Fruit fly (Drosophila melanogaster) whole organism, embryonic: ENCODE measurements around the gene moody.
A peak's percentile ranks its signal among the peaks of the same experiment; 100 is the strongest.

Experiments
- Blimp-1 ChIP-seq: fragments of 200-800 bp; sonication (Bioruptor generic); optimal IDR thresholded peaks from 3 replicates; lab custom pipeline; 2018; ENCODE audit warnings: missing biosample characterization, missing genetic modification characterization, mild to moderate bottlenecking, moderate library complexity, missing genetic modification reagents
- CG1024 ChIP-seq: fragments of 200-800 bp; sonication (Bioruptor generic); IDR thresholded peaks from 2 replicates; pipeline ENCODE4 v1.3.6; 2022; ENCODE audit warnings: missing biosample characterization, missing genetic modification characterization
- CG12155 ChIP-seq: fragments of 200-800 bp; sonication (Bioruptor generic); optimal IDR thresholded peaks from 3 replicates; lab custom pipeline; 2016; ENCODE audit warnings: missing biosample characterization, missing genetic modification characterization
- CG12219 ChIP-seq: fragments of 200-800 bp; sonication (Bioruptor generic); optimal IDR thresholded peaks from 3 replicates; lab custom pipeline; 2018; ENCODE audit warnings: missing biosample characterization, mild to moderate bottlenecking, missing genetic modification characterization
- CG13296 ChIP-seq: fragments of 200-800 bp; sonication (Bioruptor generic); optimal IDR thresholded peaks from 3 replicates; lab custom pipeline; 2018; ENCODE audit warnings: missing biosample characterization, mild to moderate bottlenecking, missing genetic modification characterization
- CG13624 ChIP-seq: fragments of 200-800 bp; sonication (Bioruptor generic); optimal IDR thresholded peaks from 2 replicates; lab custom pipeline; 2016; ENCODE audit warnings: missing biosample characterization, missing genetic modification characterization
- CG13775 ChIP-seq: fragments of 200-800 bp; sonication (Bioruptor generic); optimal IDR thresholded peaks from 3 replicates; lab custom pipeline; 2017; ENCODE audit warnings: missing biosample characterization, mild to moderate bottlenecking, missing genetic modification characterization
- CG14014 ChIP-seq: fragments of 200-800 bp; sonication (Bioruptor generic); IDR thresholded peaks from 2 replicates; pipeline ENCODE4 v1.3.6; 2022; ENCODE audit warnings: missing biosample characterization, missing genetic modification characterization
- CG14860 ChIP-seq: fragments of 200-800 bp; sonication (Bioruptor generic); IDR thresholded peaks from 3 replicates; pipeline ENCODE4 v1.3.6; 2022; ENCODE audit warnings: missing biosample characterization, missing genetic modification characterization; ENCODE audit not compliant: partially characterized antibody
- CG15479 ChIP-seq: fragments of 200-800 bp; sonication (Bioruptor generic); optimal IDR thresholded peaks from 3 replicates; lab custom pipeline; 2019; ENCODE audit warnings: missing biosample characterization, mild to moderate bottlenecking, missing genetic modification characterization, moderate library complexity
- CG15696 ChIP-seq: fragments of 200-800 bp; sonication (Bioruptor generic); optimal IDR thresholded peaks from 2 replicates; lab custom pipeline; 2019; ENCODE audit warnings: missing biosample characterization, mild to moderate bottlenecking, missing genetic modification characterization, moderate library complexity
- CG17912 ChIP-seq: fragments of 200-800 bp; sonication (Bioruptor generic); optimal IDR thresholded peaks from 2 replicates; lab custom pipeline; 2018; ENCODE audit warnings: missing biosample characterization, mild to moderate bottlenecking, missing genetic modification characterization
- CG18262 ChIP-seq: fragments of 200-800 bp; optimal IDR thresholded peaks from 3 replicates; lab custom pipeline; 2019; ENCODE audit warnings: missing biosample characterization, mild to moderate bottlenecking, missing genetic modification characterization, moderate library complexity
- CG32772 ChIP-seq: fragments of 200-800 bp; sonication (Bioruptor generic); IDR thresholded peaks from 2 replicates; pipeline ENCODE4 v1.3.6; 2022; ENCODE audit warnings: missing biosample characterization, missing genetic modification characterization
- CG34422 ChIP-seq: fragments of 200-800 bp; sonication (Bioruptor generic); IDR thresholded peaks from 3 replicates; pipeline ENCODE4 v1.3.6; 2022; ENCODE audit warnings: missing biosample characterization, missing genetic modification characterization
- CG6813 ChIP-seq: fragments of 200-800 bp; sonication (Bioruptor generic); optimal IDR thresholded peaks from 2 replicates; lab custom pipeline; 2017; ENCODE audit warnings: missing biosample characterization, missing genetic modification characterization, mild to moderate bottlenecking, moderate library complexity, missing genetic modification reagents
- CG7745 ChIP-seq: fragments of 200-800 bp; sonication (Bioruptor generic); optimal IDR thresholded peaks from 2 replicates; lab custom pipeline; 2018; ENCODE audit warnings: missing biosample characterization, mild to moderate bottlenecking, missing genetic modification characterization, moderate library complexity
- CHES-1-like ChIP-seq: fragments of 200-800 bp; sonication (Bioruptor generic); optimal IDR thresholded peaks from 2 replicates; lab custom pipeline; 2016; ENCODE audit warnings: missing biosample characterization, missing genetic modification characterization
- Doc3 ChIP-seq: fragments of 200-800 bp; sonication (Bioruptor generic); IDR thresholded peaks from 3 replicates; pipeline ENCODE4 v1.3.6; 2022; ENCODE audit warnings: missing biosample characterization, missing genetic modification characterization; ENCODE audit not compliant: partially characterized antibody
- Eip74EF ChIP-seq, 2 experiments: fragments of 200-800 bp in 1 of 2; fragments of >200 bp in 1 of 2; sonication (Bioruptor generic) in 1 of 2; optimal IDR thresholded peaks; 2 replicates each; lab custom pipeline; 2017 to 2019; ENCODE audit warnings: missing biosample characterization in 2 of 2, missing genetic modification characterization in 2 of 2, mild to moderate bottlenecking in 1 of 2, moderate library complexity in 1 of 2
- Ets97D ChIP-seq: fragments of 200-800 bp; sonication (Bioruptor generic); optimal IDR thresholded peaks from 3 replicates; lab custom pipeline; 2016; ENCODE audit warnings: missing biosample characterization, missing genetic modification characterization
- GATAe ChIP-seq: fragments of 200-800 bp; sonication (Bioruptor generic); conservative IDR thresholded peaks from 2 replicates; pipeline ENCODE4 v1.3.6; 2022; ENCODE audit warnings: missing biosample characterization, missing genetic modification characterization
- HLH3B ChIP-seq: fragments of 200-800 bp; sonication (Bioruptor generic); IDR thresholded peaks from 2 replicates; pipeline ENCODE4 v1.3.6; 2022; ENCODE audit warnings: missing biosample characterization, missing genetic modification characterization
- NK7.1 ChIP-seq: fragments of 200-800 bp; sonication (Bioruptor generic); optimal IDR thresholded peaks from 3 replicates; lab custom pipeline; 2016; ENCODE audit warnings: missing biosample characterization, missing genetic modification characterization
- Neu2 ChIP-seq: fragments of 200-800 bp; sonication (Bioruptor generic); optimal IDR thresholded peaks from 3 replicates; lab custom pipeline; 2016; ENCODE audit warnings: missing biosample characterization, missing genetic modification characterization, borderline replicate concordance
- Nf-YA ChIP-seq: fragments of 200-800 bp; sonication (Bioruptor generic); IDR thresholded peaks from 2 replicates; pipeline ENCODE4 v1.3.6; 2022; ENCODE audit warnings: missing biosample characterization, missing genetic modification characterization
- Pdp1 ChIP-seq, 2 experiments: fragments of 200-800 bp; sonication (Bioruptor generic); optimal IDR thresholded peaks; 3 replicates each; lab custom pipeline; 2016; ENCODE audit warnings: missing biosample characterization in 2 of 2, missing genetic modification characterization in 2 of 2, mild to moderate bottlenecking in 1 of 2, moderate library complexity in 1 of 2
- Ptx1 ChIP-seq: fragments of 200-800 bp; sonication (Bioruptor generic); IDR thresholded peaks from 2 replicates; pipeline ENCODE4 v1.3.6; 2022; ENCODE audit warnings: missing biosample characterization, missing genetic modification characterization
- ac ChIP-seq: fragments of 200-800 bp; sonication (Bioruptor generic); optimal IDR thresholded peaks from 3 replicates; lab custom pipeline; 2017; ENCODE audit warnings: missing biosample characterization, mild to moderate bottlenecking, missing genetic modification characterization
- al ChIP-seq: fragments of 200-800 bp; sonication (Bioruptor generic); IDR thresholded peaks from 2 replicates; pipeline ENCODE4 v1.3.6; 2022; ENCODE audit warnings: missing biosample characterization, missing genetic modification characterization
- az2 ChIP-seq: fragments of 200-800 bp; sonication (Bioruptor generic); optimal IDR thresholded peaks from 3 replicates; lab custom pipeline; 2016; ENCODE audit warnings: missing biosample characterization, missing genetic modification characterization
- cad ChIP-seq: fragments of >200 bp; optimal IDR thresholded peaks from 2 replicates; lab custom pipeline; 2017; ENCODE audit warnings: missing biosample characterization, missing genetic modification characterization
- cas ChIP-seq: fragments of 200-800 bp; sonication (Bioruptor generic); IDR thresholded peaks from 2 replicates; pipeline ENCODE4 v1.3.6; 2022; ENCODE audit warnings: missing biosample characterization, missing genetic modification characterization
- crc ChIP-seq: fragments of 200-800 bp; sonication (Bioruptor generic); optimal IDR thresholded peaks from 2 replicates; lab custom pipeline; 2016; ENCODE audit warnings: missing biosample characterization, missing genetic modification characterization
- fd102C ChIP-seq: fragments of 200-800 bp; sonication (Bioruptor generic); optimal IDR thresholded peaks from 2 replicates; lab custom pipeline; 2018; ENCODE audit warnings: missing biosample characterization, mild to moderate bottlenecking, missing genetic modification characterization, moderate library complexity
- fd96Cb ChIP-seq: fragments of 200-800 bp; sonication (Bioruptor generic); optimal IDR thresholded peaks from 2 replicates; lab custom pipeline; 2018; ENCODE audit warnings: missing biosample characterization, mild to moderate bottlenecking, missing genetic modification characterization, moderate library complexity
- fru ChIP-seq: fragments of >200 bp; optimal IDR thresholded peaks from 2 replicates; lab custom pipeline; 2017
- gcm ChIP-seq: fragments of 200-800 bp; sonication (Bioruptor generic); optimal IDR thresholded peaks from 2 replicates; lab custom pipeline; 2019; ENCODE audit warnings: missing biosample characterization, mild to moderate bottlenecking, missing genetic modification characterization, moderate library complexity
- gro ChIP-seq: fragments of 200-800 bp; sonication (Bioruptor generic); optimal IDR thresholded peaks from 2 replicates; lab custom pipeline; 2016; ENCODE audit warnings: missing biosample characterization, missing genetic modification characterization
- kay ChIP-seq: fragments of 200-800 bp; sonication (Bioruptor generic); optimal IDR thresholded peaks from 2 replicates; lab custom pipeline; 2016; ENCODE audit warnings: missing biosample characterization, missing genetic modification characterization
- lmd ChIP-seq: fragments of 200-800 bp; sonication (Bioruptor generic); IDR thresholded peaks from 2 replicates; pipeline ENCODE4 v1.3.6; 2022; ENCODE audit warnings: missing biosample characterization, missing genetic modification characterization
- odd ChIP-seq: fragments of 200-800 bp; sonication (Bioruptor generic); optimal IDR thresholded peaks from 2 replicates; lab custom pipeline; 2017; ENCODE audit warnings: missing biosample characterization, mild to moderate bottlenecking, missing genetic modification characterization
- pb ChIP-seq: fragments of 200-800 bp; sonication (Bioruptor generic); optimal IDR thresholded peaks from 3 replicates; lab custom pipeline; 2016; ENCODE audit warnings: missing biosample characterization, missing genetic modification characterization
- psq ChIP-seq: fragments of 200-800 bp; sonication (Bioruptor generic); optimal IDR thresholded peaks from 2 replicates; lab custom pipeline; 2017; ENCODE audit warnings: missing biosample characterization, missing genetic modification characterization
- sc ChIP-seq, 3 experiments: fragments of >200 bp in 2 of 3; fragments of 200-800 bp in 1 of 3; sonication (Bioruptor generic) in 1 of 3; optimal IDR thresholded peaks; 2 replicates in 2 of 3; 3 replicates in 1 of 3; lab custom pipeline; 2017; ENCODE audit warnings: mild to moderate bottlenecking in 1 of 3, missing biosample characterization in 1 of 3, missing genetic modification characterization in 1 of 3, missing genetic modification reagents in 1 of 3
- sima ChIP-seq: fragments of 200-800 bp; sonication (Bioruptor generic); optimal IDR thresholded peaks from 2 replicates; lab custom pipeline; 2016; ENCODE audit warnings: missing biosample characterization, missing genetic modification characterization
- usp ChIP-seq: fragments of >200 bp; optimal IDR thresholded peaks from 2 replicates; lab custom pipeline; 2017; ENCODE audit warnings: missing biosample characterization, missing genetic modification characterization
- wdn ChIP-seq: fragments of 200-800 bp; sonication (Bioruptor generic); IDR thresholded peaks from 2 replicates; pipeline ENCODE4 v1.3.6; 2022; ENCODE audit warnings: missing biosample characterization, missing genetic modification characterization
- zen ChIP-seq: fragments of 200-800 bp; sonication (Bioruptor generic); optimal IDR thresholded peaks from 3 replicates; lab custom pipeline; 2018; ENCODE audit warnings: missing biosample characterization, mild to moderate bottlenecking, missing genetic modification characterization, moderate library complexity
- zf30C ChIP-seq: fragments of 200-800 bp; sonication (Bioruptor generic); optimal IDR thresholded peaks from 3 replicates; lab custom pipeline; 2018; ENCODE audit warnings: missing biosample characterization, mild to moderate bottlenecking, missing genetic modification characterization

The moody gene

dm6 chrX:2009453-2010009, 40.4 kb downstream of the moody start (continued):
- peak; percentile 72 for TF ChIP-seq zf30C (GFP tag; lab: Kevin White, UChicago)
- no peak for TF ChIP-seq CG6813 (GFP tag; lab: Kevin White, UChicago)
- peak; percentile 26 for TF ChIP-seq NK7.1 (GFP tag; lab: Kevin White, UChicago)
- no peak for TF ChIP-seq Doc3 (GFP tag; lab: Robert Waterston, UW)
- no peak for TF ChIP-seq cad (GFP tag; lab: Kevin White, UChicago)
- TF ChIP-seq CG17912 (GFP tag; lab: Kevin White, UChicago): no peak
- peak; percentile 26; the same call in 1 of the 2 replicates for TF ChIP-seq CG14014 (GFP tag; lab: Robert Waterston, UW)
- peak; percentile 52; the same call in 1 of the 2 replicates for TF ChIP-seq wdn (GFP tag; lab: Robert Waterston, UW)
- peak; percentile 49; the same call in 1 of the 2 replicates for TF ChIP-seq HLH3B (GFP tag; lab: Robert Waterston, UW)
- TF ChIP-seq CG13296 (GFP tag; lab: Kevin White, UChicago): peak; percentile 64
- no peak for TF ChIP-seq Nf-YA (GFP tag; lab: Robert Waterston, UW)
- TF ChIP-seq kay (GFP tag; lab: Kevin White, UChicago): peak; percentile 44
- peak; percentile 64 for TF ChIP-seq odd
- TF ChIP-seq CG18262 (tag; lab: Kevin White, UChicago): peak; percentile 86
- no peak for TF ChIP-seq psq (GFP tag; lab: Kevin White, UChicago)
- TF ChIP-seq zen (tag; lab: Kevin White, UChicago): peak; percentile 59
- TF ChIP-seq CG7745 (tag; lab: Kevin White, UChicago): no peak
- peak; percentile 51 for TF ChIP-seq CG12219 (GFP tag; lab: Kevin White, UChicago)
- TF ChIP-seq CG13624 (GFP tag; lab: Kevin White, UChicago): peak; percentile 47
- no peak for TF ChIP-seq Neu2 (GFP tag; lab: Kevin White, UChicago)
- TF ChIP-seq sc (optimal IDR thresholded peaks at IDR 0.05; lab: Kevin White, UChicago): no peak
- peak; percentile 80 for TF ChIP-seq sc (GFP tag; optimal IDR thresholded peaks at IDR 0.05; lab: Kevin White, UChicago)
- TF ChIP-seq crc (GFP tag; lab: Kevin White, UChicago): peak; percentile 80
- TF ChIP-seq CG12155: peak; percentile 60
- peak; percentile 51 for TF ChIP-seq CG32772
- TF ChIP-seq fru: no peak
- peak; percentile 63 for TF ChIP-seq Ptx1 (GFP tag; lab: Robert Waterston, UW)
- TF ChIP-seq Blimp-1 (GFP tag; lab: Kevin White, UChicago): peak; percentile 61
- TF ChIP-seq CG34422: peak; percentile 43; the same call in 2 of the 3 replicates
- TF ChIP-seq CG14860: no peak
- TF ChIP-seq CG15479 (GFP tag; lab: Kevin White, UChicago): no peak
- TF ChIP-seq ac: peak; percentile 50
- TF ChIP-seq al (GFP tag; lab: Robert Waterston, UW): peak; percentile 62
- peak in 1 of 2 experiments; percentile 28 for TF ChIP-seq Eip74EF (GFP tag; optimal IDR thresholded peaks at IDR 0.05; lab: Kevin White, UChicago)
- TF ChIP-seq Pdp1 (GFP tag; optimal IDR thresholded peaks at IDR 0.05; lab: Kevin White, UChicago): peak; percentile 45 to 79
- TF ChIP-seq az2 (GFP tag; lab: Kevin White, UChicago): peak; percentile 71
- TF ChIP-seq lmd: peak; percentile 68
- peak; percentile 88 for TF ChIP-seq CG13775
- no peak for TF ChIP-seq fd102C (GFP tag; lab: Kevin White, UChicago)
- no peak for TF ChIP-seq pb
- TF ChIP-seq sima (GFP tag; lab: Kevin White, UChicago): peak; percentile 37
- peak; percentile 52 for TF ChIP-seq CHES-1-like (GFP tag; lab: Kevin White, UChicago)
- no peak for TF ChIP-seq CG1024 (GFP tag; lab: Robert Waterston, UW)
- peak; percentile 48 for TF ChIP-seq Ets97D (GFP tag; lab: Kevin White, UChicago)
- peak; percentile 78 for TF ChIP-seq fd96Cb (tag; lab: Kevin White, UChicago)
- TF ChIP-seq gro: peak; percentile 80
- no peak for TF ChIP-seq cas (GFP tag; lab: Robert Waterston, UW)
- peak; percentile 69 for TF ChIP-seq CG15696 (tag; lab: Kevin White, UChicago)
- no peak for TF ChIP-seq GATAe (GFP tag; lab: Robert Waterston, UW)
- no peak for TF ChIP-seq usp (GFP tag; lab: Kevin White, UChicago)
- TF ChIP-seq gcm (GFP tag; lab: Kevin White, UChicago): peak; percentile 35
